Fruit fly (Drosophila melanogaster) whole organism, embryonic: Measurements from ENCODE around the gene Upf1.

Experiments used
- B-H2 ChIP-seq: fragments of 200-800 bp; sonication (Bioruptor generic); optimal IDR thresholded peaks from 2 replicates; lab custom pipeline; 2018; ENCODE audit warnings: missing biosample characterization, mild to moderate bottlenecking, missing genetic modification characterization
- BEAF-32 ChIP-seq: fragments of 200-800 bp; sonication (Bioruptor generic); optimal IDR thresholded peaks from 3 replicates; lab custom pipeline; 2017; ENCODE audit warnings: missing biosample characterization, missing genetic modification characterization, mild to moderate bottlenecking, moderate library complexity, missing genetic modification reagents
- CG10321 ChIP-seq: fragments of 200-800 bp; sonication (Bioruptor generic); IDR thresholded peaks from 2 replicates; pipeline ENCODE4 v1.3.6; 2022; ENCODE audit warnings: missing biosample characterization, missing genetic modification characterization
- CG10959 ChIP-seq: fragments of 200-800 bp; sonication (Bioruptor generic); IDR thresholded peaks from 2 replicates; pipeline ENCODE4 v1.3.6; 2022; ENCODE audit warnings: missing biosample characterization, missing genetic modification characterization
- CG11247 ChIP-seq: fragments of 200-800 bp; sonication (Bioruptor generic); IDR thresholded peaks from 2 replicates; pipeline ENCODE4 v1.3.6; 2022; ENCODE audit warnings: missing biosample characterization, missing genetic modification characterization
- CG12391 ChIP-seq: fragments of 200-800 bp; sonication (Bioruptor generic); optimal IDR thresholded peaks from 3 replicates; lab custom pipeline; 2018; ENCODE audit warnings: missing biosample characterization, mild to moderate bottlenecking, missing genetic modification characterization, moderate library complexity
- CG12659 ChIP-seq: fragments of 200-800 bp; sonication (Bioruptor generic); optimal IDR thresholded peaks from 3 replicates; lab custom pipeline; 2017; ENCODE audit warnings: mild to moderate bottlenecking, missing biosample characterization, missing genetic modification reagents, missing genetic modification characterization
- CG15601 ChIP-seq: fragments of 200-800 bp; sonication (Bioruptor generic); optimal IDR thresholded peaks from 3 replicates; lab custom pipeline; 2019; ENCODE audit warnings: missing biosample characterization, mild to moderate bottlenecking, missing genetic modification characterization, moderate library complexity
- CG1792 ChIP-seq: fragments of 200-800 bp; sonication (Bioruptor generic); optimal IDR thresholded peaks from 2 replicates; lab custom pipeline; 2016; ENCODE audit warnings: missing biosample characterization, missing genetic modification characterization
- CG18619 ChIP-seq: fragments of 200-800 bp; sonication (Bioruptor generic); optimal IDR thresholded peaks from 3 replicates; lab custom pipeline; 2017; ENCODE audit warnings: missing biosample characterization, mild to moderate bottlenecking, missing genetic modification characterization
- CG3163 ChIP-seq: fragments of 200-800 bp; sonication (Bioruptor generic); optimal IDR thresholded peaks from 3 replicates; lab custom pipeline; 2016; ENCODE audit warnings: missing biosample characterization, missing genetic modification characterization
- CG3995 ChIP-seq: fragments of 200-800 bp; sonication (Bioruptor generic); optimal IDR thresholded peaks from 3 replicates; lab custom pipeline; 2016; ENCODE audit warnings: missing biosample characterization, missing genetic modification characterization
- CG4820 ChIP-seq: fragments of 200-800 bp; sonication (Bioruptor generic); optimal IDR thresholded peaks from 3 replicates; lab custom pipeline; 2016; ENCODE audit warnings: missing biosample characterization, missing genetic modification characterization
- CG7839 ChIP-seq: fragments of 200-800 bp; sonication (Bioruptor generic); optimal IDR thresholded peaks from 3 replicates; lab custom pipeline; 2018; ENCODE audit warnings: missing biosample characterization, mild to moderate bottlenecking, missing genetic modification characterization, moderate library complexity
- CG8359 ChIP-seq: fragments of 200-800 bp; sonication (Bioruptor generic); optimal IDR thresholded peaks from 2 replicates; lab custom pipeline; 2017; ENCODE audit warnings: missing biosample characterization, mild to moderate bottlenecking, missing genetic modification characterization, borderline replicate concordance
- Dll ChIP-seq: fragments of 200-800 bp; sonication (Bioruptor generic); IDR thresholded peaks from 4 replicates; pipeline ENCODE4 v1.3.6; 2022; ENCODE audit warnings: missing biosample characterization, missing genetic modification characterization; ENCODE audit not compliant: partially characterized antibody
- Ets65A ChIP-seq: fragments of 200-800 bp; sonication (Bioruptor generic); peaks from one replicate; lab custom pipeline; 2016; ENCODE audit warnings: missing biosample characterization, missing genetic modification characterization
- Gug ChIP-seq: fragments of 200-800 bp; sonication (Bioruptor generic); IDR thresholded peaks from 4 replicates; pipeline ENCODE4 v1.3.6; 2022; ENCODE audit warnings: missing biosample characterization, missing genetic modification characterization
- HLH3B ChIP-seq: fragments of 200-800 bp; sonication (Bioruptor generic); IDR thresholded peaks from 2 replicates; pipeline ENCODE4 v1.3.6; 2022; ENCODE audit warnings: missing biosample characterization, missing genetic modification characterization
- Hey ChIP-seq: fragments of 200-800 bp; sonication (Bioruptor generic); optimal IDR thresholded peaks from 3 replicates; lab custom pipeline; 2018; ENCODE audit warnings: missing biosample characterization, mild to moderate bottlenecking, missing genetic modification characterization
- HmgZ ChIP-seq: fragments of 200-800 bp; sonication (Bioruptor generic); optimal IDR thresholded peaks from 2 replicates; lab custom pipeline; 2018; ENCODE audit warnings: missing biosample characterization, mild to moderate bottlenecking, missing genetic modification characterization
- Hr51 ChIP-seq, 2 experiments: fragments of 200-800 bp; sonication (Bioruptor generic); optimal IDR thresholded peaks; 2 replicates in 1 of 2; 3 replicates in 1 of 2; lab custom pipeline; 2016 to 2018; ENCODE audit warnings: missing biosample characterization in 2 of 2, missing genetic modification characterization in 2 of 2, mild to moderate bottlenecking in 1 of 2, moderate library complexity in 1 of 2
- Lpt ChIP-seq: fragments of >200 bp; optimal IDR thresholded peaks from 2 replicates; lab custom pipeline; 2018; ENCODE audit warnings: missing biosample characterization, missing genetic modification characterization
- NC2α ChIP-seq: fragments of 200-800 bp; sonication (Bioruptor generic); optimal IDR thresholded peaks from 2 replicates; lab custom pipeline; 2016; ENCODE audit warnings: missing biosample characterization, missing genetic modification characterization
- Optix ChIP-seq: fragments of 200-800 bp; sonication (Bioruptor generic); IDR thresholded peaks from 3 replicates; pipeline ENCODE4 v1.3.6; 2022; ENCODE audit warnings: missing biosample characterization, missing genetic modification characterization
- Ssrp ChIP-seq: fragments of 200-800 bp; sonication (Bioruptor generic); optimal IDR thresholded peaks from 2 replicates; lab custom pipeline; 2018; ENCODE audit warnings: missing biosample characterization, mild to moderate bottlenecking, missing genetic modification characterization, moderate library complexity
- Taf1 ChIP-seq: fragments of 200-800 bp; sonication (Bioruptor generic); IDR thresholded peaks from 2 replicates; pipeline ENCODE4 v1.3.6; 2022; ENCODE audit warnings: missing biosample characterization, missing genetic modification characterization
- Vsx1 ChIP-seq: fragments of 200-800 bp; sonication (Bioruptor generic); optimal IDR thresholded peaks from 2 replicates; lab custom pipeline; 2017; ENCODE audit warnings: missing biosample characterization, mild to moderate bottlenecking, missing genetic modification characterization, missing genetic modification reagents
- Xrp1 ChIP-seq: fragments of 200-800 bp; sonication (Bioruptor generic); IDR thresholded peaks from 2 replicates; pipeline ENCODE4 v1.3.6; 2022; ENCODE audit warnings: missing biosample characterization, missing genetic modification characterization
- YL-1 ChIP-seq: fragments of 200-800 bp; sonication (Bioruptor generic); optimal IDR thresholded peaks from 3 replicates; lab custom pipeline; 2017; ENCODE audit warnings: missing biosample characterization, mild to moderate bottlenecking, missing genetic modification characterization
- bcd ChIP-seq: fragments of 200-800 bp; sonication (Bioruptor generic); optimal IDR thresholded peaks from 2 replicates; lab custom pipeline; 2017; ENCODE audit warnings: missing biosample characterization, mild to moderate bottlenecking, missing genetic modification characterization
- chif ChIP-seq, 2 experiments: fragments of 200-800 bp; sonication (Bioruptor generic); optimal IDR thresholded peaks; 3 replicates each; lab custom pipeline; 2016; ENCODE audit warnings: missing biosample characterization in 2 of 2, missing genetic modification characterization in 2 of 2
- ci ChIP-seq: fragments of 200-800 bp; sonication (Bioruptor generic); IDR thresholded peaks from 3 replicates; pipeline ENCODE4 v1.3.6; 2022; ENCODE audit warnings: missing biosample characterization, missing genetic modification characterization
- hb ChIP-seq: fragments of 200-800 bp; sonication (Bioruptor generic); IDR thresholded peaks from 3 replicates; pipeline ENCODE4 v1.3.6; 2022; ENCODE audit warnings: missing biosample characterization, missing genetic modification characterization; ENCODE audit not compliant: partially characterized antibody
- hth ChIP-seq: fragments of >200 bp; optimal IDR thresholded peaks from 2 replicates; lab custom pipeline; 2017; ENCODE audit warnings: inconsistent platforms
- jing ChIP-seq: fragments of 200-800 bp; sonication (Bioruptor generic); optimal IDR thresholded peaks from 2 replicates; lab custom pipeline; 2018; ENCODE audit warnings: missing biosample characterization, mild to moderate bottlenecking, missing genetic modification characterization
- lola ChIP-seq, 3 experiments: fragments of >200 bp in 2 of 3; fragments of 200-800 bp in 1 of 3; sonication (Bioruptor generic) in 1 of 3; optimal IDR thresholded peaks; 2 replicates each; lab custom pipeline; 2017 to 2019; ENCODE audit warnings: missing biosample characterization in 3 of 3, missing genetic modification characterization in 3 of 3, mild to moderate bottlenecking in 1 of 3, moderate library complexity in 1 of 3
- nom ChIP-seq: fragments of 200-800 bp; sonication (Bioruptor generic); optimal IDR thresholded peaks from 2 replicates; lab custom pipeline; 2017; ENCODE audit warnings: missing biosample characterization, missing genetic modification characterization, mild to moderate bottlenecking, moderate library complexity, missing genetic modification reagents
- oc ChIP-seq: fragments of 200-800 bp; sonication (Bioruptor generic); optimal IDR thresholded peaks from 2 replicates; lab custom pipeline; 2018; ENCODE audit warnings: missing biosample characterization, mild to moderate bottlenecking, missing genetic modification characterization, moderate library complexity
- org-1 ChIP-seq: fragments of 200-800 bp; sonication (Bioruptor generic); optimal IDR thresholded peaks from 2 replicates; lab custom pipeline; 2017; ENCODE audit warnings: missing biosample characterization, missing genetic modification characterization
- pho ChIP-seq: fragments of 200-800 bp; sonication (Bioruptor generic); optimal IDR thresholded peaks from 2 replicates; lab custom pipeline; 2016; ENCODE audit warnings: missing biosample characterization, missing genetic modification characterization
- prd ChIP-seq, 3 experiments: fragments of >200 bp in 2 of 3; fragments of 200-800 bp in 1 of 3; sonication (Bioruptor generic) in 1 of 3; optimal IDR thresholded peaks in 2 of 3; IDR thresholded peaks in 1 of 3; 2 replicates in 2 of 3; 3 replicates in 1 of 3; pipeline versions ENCODE4 v1.3.6 to Lab custom; 2017 to 2022; ENCODE audit warnings: missing biosample characterization in 1 of 3, missing genetic modification characterization in 1 of 3
- salm ChIP-seq: fragments of 200-800 bp; sonication (Bioruptor generic); optimal IDR thresholded peaks from 2 replicates; lab custom pipeline; 2018; ENCODE audit warnings: missing biosample characterization, mild to moderate bottlenecking, missing genetic modification characterization
- sd ChIP-seq: fragments of 200-800 bp; sonication (Bioruptor generic); optimal IDR thresholded peaks from 3 replicates; lab custom pipeline; 2018; ENCODE audit warnings: missing biosample characterization, mild to moderate bottlenecking, missing genetic modification characterization, moderate library complexity
- sna ChIP-seq: fragments of 200-800 bp; sonication (Bioruptor generic); IDR thresholded peaks from 2 replicates; pipeline ENCODE4 v1.3.6; 2022; ENCODE audit warnings: missing biosample characterization, missing genetic modification characterization; ENCODE audit not compliant: partially characterized antibody
- sob ChIP-seq: fragments of 200-800 bp; sonication (Bioruptor generic); IDR thresholded peaks from 2 replicates; pipeline ENCODE4 v1.3.6; 2022; ENCODE audit warnings: missing biosample characterization, missing genetic modification characterization
- unpg ChIP-seq: fragments of 200-800 bp; sonication (Bioruptor generic); optimal IDR thresholded peaks from 3 replicates; lab custom pipeline; 2018; ENCODE audit warnings: missing biosample characterization, mild to moderate bottlenecking, missing genetic modification characterization, moderate library complexity
- vfl ChIP-seq: fragments of 200-800 bp; sonication (Bioruptor generic); optimal IDR thresholded peaks from 2 replicates; lab custom pipeline; 2016; ENCODE audit warnings: missing biosample characterization, missing genetic modification characterization
- zen2 ChIP-seq: fragments of 200-800 bp; sonication (Bioruptor generic); IDR thresholded peaks from 3 replicates; pipeline ENCODE4 v1.3.6; 2022; ENCODE audit warnings: missing biosample characterization, missing genetic modification characterization; ENCODE audit not compliant: partially characterized antibody

Gene Upf1

dm6 chrX:11920959-11921358 lies 15.8 kb upstream of the Upf1 start (continued):
- TF ChIP-seq salm: peak; percentile 84
- TF ChIP-seq CG10321: no peak
- no peak for TF ChIP-seq BEAF-32 (GFP tag; lab: Kevin White, UChicago)
- peak; percentile 20 for TF ChIP-seq CG1792 (GFP tag; lab: Kevin White, UChicago)
- peak; percentile 94 for TF ChIP-seq Ets65A (GFP tag; lab: Kevin White, UChicago)
- no peak for TF ChIP-seq hb (GFP tag; lab: Robert Waterston, UW)
- peak; percentile 92 for TF ChIP-seq Ssrp (tag; lab: Kevin White, UChicago)
- peak; percentile 58 for TF ChIP-seq Gug (GFP tag; lab: Robert Waterston, UW)
- TF ChIP-seq CG18619: peak; percentile 84
- peak; percentile 90 for TF ChIP-seq ci (GFP tag; lab: Robert Waterston, UW)
- peak; percentile 88 for TF ChIP-seq CG12659 (GFP tag; lab: Kevin White, UChicago)
- TF ChIP-seq CG15601 (tag; lab: Kevin White, UChicago): peak; percentile 91
- TF ChIP-seq CG4820 (GFP tag; lab: Kevin White, UChicago): peak; percentile 76
- peak in 1 of 3 experiments; percentile 93 for TF ChIP-seq lola (GFP tag; optimal IDR thresholded peaks at IDR 0.05; lab: Kevin White, UChicago)
- TF ChIP-seq org-1 (GFP tag; lab: Kevin White, UChicago): peak; percentile 84
- TF ChIP-seq CG8359 (GFP tag; lab: Kevin White, UChicago): peak; percentile 74
- peak; percentile 75 for TF ChIP-seq jing (GFP tag; lab: Kevin White, UChicago)
- peak; percentile 43 to 94 for TF ChIP-seq Hr51 (GFP tag; optimal IDR thresholded peaks at IDR 0.05; lab: Kevin White, UChicago)
- peak; percentile 77 for TF ChIP-seq Taf1
- peak; percentile 90 for TF ChIP-seq sob (GFP tag; lab: Robert Waterston, UW)
- TF ChIP-seq CG10959 (GFP tag; lab: Robert Waterston, UW): peak; percentile 61; the same call in 1 of the 2 replicates
- peak; percentile 63 for TF ChIP-seq B-H2 (GFP tag; lab: Kevin White, UChicago)
- TF ChIP-seq Lpt (GFP tag; lab: Kevin White, UChicago): no peak
- no peak for TF ChIP-seq hth (lab: Kevin White, UChicago)
- peak; percentile 80 for TF ChIP-seq CG11247 (GFP tag; lab: Robert Waterston, UW)
- TF ChIP-seq prd (optimal IDR thresholded peaks at IDR 0.05; lab: Kevin White, UChicago): no peak
- TF ChIP-seq prd (GFP tag; IDR thresholded peaks at IDR 0.05; lab: Robert Waterston, UW): peak; percentile 90
- TF ChIP-seq YL-1 (GFP tag; lab: Kevin White, UChicago): peak; percentile 44
- TF ChIP-seq sd (tag; lab: Kevin White, UChicago): peak; percentile 79
- peak; percentile 89 for TF ChIP-seq Xrp1 (GFP tag; lab: Robert Waterston, UW)
- TF ChIP-seq pho (GFP tag; lab: Kevin White, UChicago): peak; percentile 72
- TF ChIP-seq CG7839 (tag; lab: Kevin White, UChicago): peak; percentile 96
- TF ChIP-seq NC2α (GFP tag; lab: Kevin White, UChicago): peak; percentile 32
- peak; percentile 90 for TF ChIP-seq Vsx1 (GFP tag; lab: Kevin White, UChicago)
- TF ChIP-seq HLH3B: peak; percentile 87
- TF ChIP-seq bcd (GFP tag; lab: Kevin White, UChicago): peak; percentile 89
- no peak for TF ChIP-seq Dll (GFP tag; lab: Robert Waterston, UW)
- TF ChIP-seq CG3163 (GFP tag; lab: Kevin White, UChicago): peak; percentile 34
- TF ChIP-seq sna (GFP tag; lab: Robert Waterston, UW): no peak
- peak; percentile 22 for TF ChIP-seq CG3995 (GFP tag; lab: Kevin White, UChicago)
- TF ChIP-seq CG12391 (tag; lab: Kevin White, UChicago): peak; percentile 92
- no peak for TF ChIP-seq Optix (GFP tag; lab: Robert Waterston, UW)
- peak; percentile 58 to 71 for TF ChIP-seq chif (GFP tag; optimal IDR thresholded peaks at IDR 0.05; lab: Kevin White, UChicago)
- no peak for TF ChIP-seq nom
- TF ChIP-seq zen2: no peak
- TF ChIP-seq Hey (tag; lab: Kevin White, UChicago): peak; percentile 34
- peak; percentile 94 for TF ChIP-seq unpg (GFP tag; lab: Kevin White, UChicago)
- TF ChIP-seq oc (tag; lab: Kevin White, UChicago): peak; percentile 91
- peak; percentile 12 for TF ChIP-seq vfl
- peak; percentile 85 for TF ChIP-seq HmgZ (tag; lab: Kevin White, UChicago)
